Fruit fly (Drosophila melanogaster) whole organism, embryonic: ENCODE results near the gene pug.

Experiments used
- Antp ChIP-seq: fragments of 200-800 bp; sonication (Bioruptor generic); optimal IDR thresholded peaks from 3 replicates; lab custom pipeline; 2016; ENCODE audit warnings: missing biosample characterization, missing genetic modification characterization
- Atf-2 ChIP-seq: fragments of 200-800 bp; sonication (Bioruptor generic); optimal IDR thresholded peaks from 2 replicates; lab custom pipeline; 2016; ENCODE audit warnings: missing biosample characterization, missing genetic modification characterization
- B-H2 ChIP-seq: fragments of 200-800 bp; sonication (Bioruptor generic); optimal IDR thresholded peaks from 2 replicates; lab custom pipeline; 2018; ENCODE audit warnings: missing biosample characterization, mild to moderate bottlenecking, missing genetic modification characterization
- CG10209 ChIP-seq: fragments of 200-800 bp; sonication (Bioruptor generic); optimal IDR thresholded peaks from 3 replicates; lab custom pipeline; 2017; ENCODE audit warnings: missing biosample characterization, mild to moderate bottlenecking, missing genetic modification characterization, missing genetic modification reagents
- CG10462 ChIP-seq: fragments of 200-800 bp; sonication (Bioruptor generic); optimal IDR thresholded peaks from 2 replicates; lab custom pipeline; 2016; ENCODE audit warnings: missing biosample characterization, missing genetic modification characterization
- CG11085 ChIP-seq: fragments of 200-800 bp; sonication (Bioruptor generic); IDR thresholded peaks from 2 replicates; pipeline ENCODE4 v1.3.6; 2022; ENCODE audit warnings: missing biosample characterization, missing genetic modification characterization
- CG11093 ChIP-seq: fragments of 200-800 bp; sonication (Bioruptor generic); IDR thresholded peaks from 3 replicates; pipeline ENCODE4 v1.3.6; 2022; ENCODE audit warnings: missing biosample characterization, missing genetic modification characterization
- CG11504 ChIP-seq: fragments of 200-800 bp; sonication (Bioruptor generic); optimal IDR thresholded peaks from 3 replicates; lab custom pipeline; 2019; ENCODE audit warnings: missing biosample characterization, mild to moderate bottlenecking, missing genetic modification characterization, moderate library complexity
- CG14667 ChIP-seq: fragments of 200-800 bp; sonication (Bioruptor generic); IDR thresholded peaks from 2 replicates; pipeline ENCODE4 v1.3.6; 2022; ENCODE audit warnings: missing biosample characterization, missing genetic modification characterization
- CG14860 ChIP-seq: fragments of 200-800 bp; sonication (Bioruptor generic); IDR thresholded peaks from 3 replicates; pipeline ENCODE4 v1.3.6; 2022; ENCODE audit warnings: missing biosample characterization, missing genetic modification characterization; ENCODE audit not compliant: partially characterized antibody
- CG15514 ChIP-seq: fragments of 200-800 bp; sonication (Bioruptor generic); optimal IDR thresholded peaks from 3 replicates; lab custom pipeline; 2017; ENCODE audit warnings: missing biosample characterization, missing genetic modification characterization, mild to moderate bottlenecking, moderate library complexity, missing genetic modification reagents
- CG18476 ChIP-seq: fragments of 200-800 bp; sonication (Bioruptor generic); optimal IDR thresholded peaks from 2 replicates; lab custom pipeline; 2016; ENCODE audit warnings: missing biosample characterization, mild to moderate bottlenecking, missing genetic modification characterization
- CG2199 ChIP-seq: fragments of 200-800 bp; sonication (Bioruptor generic); IDR thresholded peaks from 3 replicates; pipeline ENCODE4 v1.3.6; 2022; ENCODE audit warnings: missing biosample characterization, missing genetic modification characterization
- CG2678 ChIP-seq: fragments of 200-800 bp; sonication (Bioruptor generic); optimal IDR thresholded peaks from 3 replicates; lab custom pipeline; 2019; ENCODE audit warnings: missing biosample characterization, mild to moderate bottlenecking, missing genetic modification characterization, moderate library complexity
- CG4820 ChIP-seq: fragments of 200-800 bp; sonication (Bioruptor generic); optimal IDR thresholded peaks from 3 replicates; lab custom pipeline; 2016; ENCODE audit warnings: missing biosample characterization, missing genetic modification characterization
- CG6272 ChIP-seq: fragments of 200-800 bp; sonication (Bioruptor generic); IDR thresholded peaks from 2 replicates; pipeline ENCODE4 v1.3.6; 2022; ENCODE audit warnings: missing biosample characterization, missing genetic modification characterization
- CG7745 ChIP-seq: fragments of 200-800 bp; sonication (Bioruptor generic); optimal IDR thresholded peaks from 2 replicates; lab custom pipeline; 2018; ENCODE audit warnings: missing biosample characterization, mild to moderate bottlenecking, missing genetic modification characterization, moderate library complexity
- CG7839 ChIP-seq: fragments of 200-800 bp; sonication (Bioruptor generic); optimal IDR thresholded peaks from 3 replicates; lab custom pipeline; 2018; ENCODE audit warnings: missing biosample characterization, mild to moderate bottlenecking, missing genetic modification characterization, moderate library complexity
- CG8765 ChIP-seq: fragments of 200-800 bp; sonication (Bioruptor generic); IDR thresholded peaks from 2 replicates; pipeline ENCODE4 v1.3.6; 2022; ENCODE audit warnings: missing biosample characterization, missing genetic modification characterization
- CG8944 ChIP-seq: fragments of 200-800 bp; sonication (Bioruptor generic); optimal IDR thresholded peaks from 3 replicates; lab custom pipeline; 2016; ENCODE audit warnings: missing biosample characterization, missing genetic modification characterization
- CHES-1-like ChIP-seq: fragments of 200-800 bp; sonication (Bioruptor generic); optimal IDR thresholded peaks from 2 replicates; lab custom pipeline; 2016; ENCODE audit warnings: missing biosample characterization, missing genetic modification characterization
- E2f1 ChIP-seq: fragments of 200-800 bp; sonication (Bioruptor generic); IDR thresholded peaks from 2 replicates; pipeline ENCODE4 v1.3.6; 2022; ENCODE audit warnings: missing biosample characterization, missing genetic modification characterization
- Fer3 ChIP-seq: fragments of 200-800 bp; sonication (Bioruptor generic); optimal IDR thresholded peaks from 2 replicates; lab custom pipeline; 2018; ENCODE audit warnings: missing biosample characterization, mild to moderate bottlenecking, missing genetic modification characterization, moderate library complexity
- H15 ChIP-seq: fragments of 200-800 bp; sonication (Bioruptor generic); IDR thresholded peaks from 3 replicates; pipeline ENCODE4 v1.3.6; 2022; ENCODE audit warnings: missing biosample characterization, missing genetic modification characterization
- HHEX ChIP-seq: fragments of 200-800 bp; sonication (Bioruptor generic); optimal IDR thresholded peaks from 3 replicates; lab custom pipeline; 2017; ENCODE audit warnings: missing biosample characterization, mild to moderate bottlenecking, missing genetic modification characterization, missing genetic modification reagents
- HLH4C ChIP-seq: fragments of 200-800 bp; sonication (Bioruptor generic); IDR thresholded peaks from 3 replicates; pipeline ENCODE4 v1.3.6; 2022; ENCODE audit warnings: missing biosample characterization, missing genetic modification characterization; ENCODE audit not compliant: partially characterized antibody
- HLH54F ChIP-seq: fragments of 200-800 bp; sonication (Bioruptor generic); optimal IDR thresholded peaks from 3 replicates; lab custom pipeline; 2016; ENCODE audit warnings: missing biosample characterization, missing genetic modification characterization
- Hmr ChIP-seq: fragments of 200-800 bp; sonication (Bioruptor generic); optimal IDR thresholded peaks from 3 replicates; lab custom pipeline; 2017; ENCODE audit warnings: mild to moderate bottlenecking, missing biosample characterization, missing genetic modification reagents, missing genetic modification characterization
- Lhr ChIP-seq: fragments of 200-800 bp; sonication (Bioruptor generic); optimal IDR thresholded peaks from 3 replicates; lab custom pipeline; 2017; ENCODE audit warnings: mild to moderate bottlenecking, missing biosample characterization, missing genetic modification reagents, missing genetic modification characterization
- Neu2 ChIP-seq: fragments of 200-800 bp; sonication (Bioruptor generic); optimal IDR thresholded peaks from 3 replicates; lab custom pipeline; 2016; ENCODE audit warnings: missing biosample characterization, missing genetic modification characterization, borderline replicate concordance
- Ravus ChIP-seq: fragments of 200-800 bp; sonication (Bioruptor generic); IDR thresholded peaks from 2 replicates; pipeline ENCODE4 v1.3.6; 2022; ENCODE audit warnings: missing biosample characterization, missing genetic modification characterization
- YL-1 ChIP-seq: fragments of 200-800 bp; sonication (Bioruptor generic); optimal IDR thresholded peaks from 3 replicates; lab custom pipeline; 2017; ENCODE audit warnings: missing biosample characterization, mild to moderate bottlenecking, missing genetic modification characterization
- dysf ChIP-seq: fragments of 200-800 bp; sonication (Bioruptor generic); IDR thresholded peaks from 3 replicates; pipeline ENCODE4 v1.3.6; 2022; ENCODE audit warnings: missing biosample characterization, missing genetic modification characterization
- ems ChIP-seq: fragments of 200-800 bp; sonication (Bioruptor generic); optimal IDR thresholded peaks from 3 replicates; lab custom pipeline; 2016; ENCODE audit warnings: missing biosample characterization, missing genetic modification characterization
- fd96Cb ChIP-seq: fragments of 200-800 bp; sonication (Bioruptor generic); optimal IDR thresholded peaks from 2 replicates; lab custom pipeline; 2018; ENCODE audit warnings: missing biosample characterization, mild to moderate bottlenecking, missing genetic modification characterization, moderate library complexity
- gsb ChIP-seq: fragments of 200-800 bp; sonication (Bioruptor generic); IDR thresholded peaks from 2 replicates; pipeline ENCODE4 v1.3.6; 2022; ENCODE audit warnings: missing biosample characterization, missing genetic modification characterization
- lilli ChIP-seq: fragments of 200-800 bp; sonication (Bioruptor generic); optimal IDR thresholded peaks from 3 replicates; lab custom pipeline; 2016; ENCODE audit warnings: missing biosample characterization, missing genetic modification characterization
- nom ChIP-seq: fragments of 200-800 bp; sonication (Bioruptor generic); optimal IDR thresholded peaks from 2 replicates; lab custom pipeline; 2017; ENCODE audit warnings: missing biosample characterization, missing genetic modification characterization, mild to moderate bottlenecking, moderate library complexity, missing genetic modification reagents
- scrt ChIP-seq: fragments of 200-800 bp; sonication (Bioruptor generic); optimal IDR thresholded peaks from 2 replicates; lab custom pipeline; 2018; ENCODE audit warnings: missing biosample characterization, mild to moderate bottlenecking, missing genetic modification characterization, moderate library complexity
- sim ChIP-seq: fragments of 200-800 bp; sonication (Bioruptor generic); IDR thresholded peaks from 2 replicates; pipeline ENCODE4 v1.3.6; 2022; ENCODE audit warnings: missing biosample characterization, missing genetic modification characterization
- wek ChIP-seq: fragments of 200-800 bp; sonication (Bioruptor generic); optimal IDR thresholded peaks from 3 replicates; lab custom pipeline; 2018; ENCODE audit warnings: missing biosample characterization, mild to moderate bottlenecking, missing genetic modification characterization, moderate library complexity

The pug gene

DNA sequence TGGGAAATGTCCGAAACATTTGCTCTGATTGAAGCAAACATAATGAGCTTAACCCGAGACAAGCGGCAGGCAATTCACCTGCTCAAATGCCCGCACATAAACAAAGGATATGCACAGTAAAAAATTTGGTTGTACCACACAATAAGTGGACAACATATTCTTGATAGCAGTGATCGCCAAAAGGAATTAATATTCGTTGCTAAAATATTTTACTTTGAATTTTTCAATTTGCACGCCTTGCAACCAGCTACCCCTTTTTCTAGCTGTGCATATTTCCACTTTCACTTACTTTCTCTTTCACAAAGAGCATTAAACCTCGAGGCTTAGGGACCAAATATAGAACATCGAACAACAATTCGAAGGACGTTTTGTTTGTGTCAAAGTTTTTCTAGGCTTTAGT is 51.3 kb downstream of the pug start (continued):
- TF ChIP-seq CG6272 (GFP tag; lab: Robert Waterston, UW): 0 out of 2 replicates have a peak, but pooled peaks have one; percentile 16
- TF ChIP-seq nom (GFP tag; lab: Kevin White, UChicago): no peak
- TF ChIP-seq Ravus (GFP tag; lab: Robert Waterston, UW): no peak
- TF ChIP-seq Fer3 (tag; lab: Kevin White, UChicago): peak; percentile 36
- TF ChIP-seq YL-1 (GFP tag; lab: Kevin White, UChicago): no peak
- TF ChIP-seq lilli (GFP tag; lab: Kevin White, UChicago): peak; percentile 13
- TF ChIP-seq HLH4C (GFP tag; lab: Robert Waterston, UW): no peak
- TF ChIP-seq Hmr (GFP tag; lab: Kevin White, UChicago): peak; percentile 8
- no peak for TF ChIP-seq CG14667 (GFP tag; lab: Robert Waterston, UW)
- 0 out of 2 replicates have a peak, but pooled peaks have one; percentile 30 for TF ChIP-seq E2f1
- no peak for TF ChIP-seq H15 (GFP tag; lab: Robert Waterston, UW)
- TF ChIP-seq gsb: no peak
- TF ChIP-seq CG11504 (tag; lab: Kevin White, UChicago): peak; percentile 35
- no peak for TF ChIP-seq CG8765 (GFP tag; lab: Robert Waterston, UW)
- no peak for TF ChIP-seq CG7839
- no peak for TF ChIP-seq HHEX (GFP tag; lab: Kevin White, UChicago)
- no peak for TF ChIP-seq B-H2 (GFP tag; lab: Kevin White, UChicago)
- no peak for TF ChIP-seq CG14860
- no peak for TF ChIP-seq CG7745
- TF ChIP-seq dysf: 0 out of 3 replicates have a peak, but pooled peaks have one; percentile 35
- TF ChIP-seq CG10209 (GFP tag; lab: Kevin White, UChicago): no peak
- TF ChIP-seq CG2199: no peak
- no peak for TF ChIP-seq CHES-1-like (GFP tag; lab: Kevin White, UChicago)
- TF ChIP-seq CG18476: no peak
- no peak for TF ChIP-seq Lhr
- no peak for TF ChIP-seq HLH54F (GFP tag; lab: Kevin White, UChicago)
- TF ChIP-seq ems (GFP tag; lab: Kevin White, UChicago): no peak
- no peak for TF ChIP-seq CG2678 (tag; lab: Kevin White, UChicago)
- TF ChIP-seq fd96Cb: no peak
- TF ChIP-seq CG8944 (GFP tag; lab: Kevin White, UChicago): no peak
- TF ChIP-seq CG15514 (GFP tag; lab: Kevin White, UChicago): no peak
- TF ChIP-seq Antp (GFP tag; lab: Kevin White, UChicago): no peak
- no peak for TF ChIP-seq CG11085 (GFP tag; lab: Robert Waterston, UW)
- TF ChIP-seq Atf-2 (GFP tag; lab: Kevin White, UChicago): no peak

DNA sequence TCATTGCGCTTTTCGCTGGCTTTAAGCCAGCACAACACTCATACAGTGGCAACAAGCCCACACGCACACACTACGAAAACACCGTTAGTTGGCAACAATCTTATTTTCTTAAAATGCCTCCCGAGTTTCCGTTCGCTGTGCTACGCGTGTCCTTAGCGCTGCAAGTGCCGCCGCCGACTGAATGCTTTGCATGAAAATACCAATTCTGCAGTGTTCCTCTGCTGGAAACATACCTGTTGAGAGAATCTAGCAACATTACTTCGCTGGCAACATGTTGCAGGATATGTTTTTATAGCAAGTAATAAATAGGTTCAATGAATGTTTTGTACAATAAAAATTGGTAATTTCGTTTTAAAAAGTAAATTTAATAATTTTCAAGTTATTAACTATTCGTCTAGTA is 54.7 kb downstream of the pug start, which contains the start of gene TkR86C:
Gene TkR86C (minus strand): TSS at position 168 of the 400 bp plus-strand sequence.
- TF ChIP-seq CG11504 (tag; lab: Kevin White, UChicago) (peak; percentile 98), CG10462 (GFP tag; lab: Kevin White, UChicago) (no peak), CG4820 (GFP tag; lab: Kevin White, UChicago) (no peak), sim (GFP tag; lab: Robert Waterston, UW) (no peak), Neu2 (no peak), scrt (peak; percentile 81), CG11093 (GFP tag; lab: Robert Waterston, UW) (no peak), wek (GFP tag; lab: Kevin White, UChicago) (no peak)
